Worm (Caenorhabditis elegans) whole organism, L4 larva: Measurements from ENCODE around the gene slc-17.1.

Experiments used
- F10B5.3 ChIP-seq: sonication (generic microtip); optimal IDR thresholded peaks from 2 replicates; lab custom pipeline; 2016; ENCODE audit warnings: mild to moderate bottlenecking, missing genetic modification characterization, missing compliant biosample characterization
- F37D6.2 ChIP-seq: sonication (generic microtip); optimal IDR thresholded peaks from 2 replicates; lab custom pipeline; 2016; ENCODE audit warnings: mild to moderate bottlenecking, missing genetic modification characterization, missing compliant biosample characterization
- F44E2.7 ChIP-seq: fragments of 200-800 bp; sonication (Bioruptor generic); IDR thresholded peaks from 2 replicates; pipeline ENCODE4 v2.1.2; 2022; ENCODE audit warnings: missing genetic modification characterization, missing compliant biosample characterization
- T26A8.4 ChIP-seq: fragments of 200-800 bp; sonication (Bioruptor generic); IDR thresholded peaks from 2 replicates; pipeline ENCODE4 v1.3.6; 2022; ENCODE audit warnings: missing genetic modification characterization, missing compliant biosample characterization
- Y105C5A.15 ChIP-seq: fragments of 200-800 bp; sonication (Bioruptor generic); IDR thresholded peaks from 2 replicates; pipeline ENCODE4 v1.3.6; 2022; ENCODE audit warnings: missing genetic modification characterization, missing compliant biosample characterization
- Y48G9A.11 ChIP-seq: fragments of 200-800 bp; sonication (Bioruptor generic); IDR thresholded peaks from 2 replicates; pipeline ENCODE4 v1.3.6; 2022; ENCODE audit warnings: missing genetic modification reagents, missing genetic modification characterization, missing compliant biosample characterization
- Y5F2A.4 ChIP-seq: fragments of 200-800 bp; sonication (Bioruptor generic); optimal IDR thresholded peaks from 2 replicates; lab custom pipeline; 2018; ENCODE audit warnings: mild to moderate bottlenecking, missing genetic modification characterization, missing compliant biosample characterization
- aha-1 ChIP-seq: fragments of 150-350 bp; peaks from one replicate; lab custom pipeline; 2014; ENCODE audit warnings: missing biosample characterization, missing genetic modification characterization
- aly-2 ChIP-seq: sonication (generic microtip); optimal IDR thresholded peaks from 2 replicates; lab custom pipeline; 2018; ENCODE audit warnings: missing biosample characterization, missing genetic modification characterization
- ceh-20 ChIP-seq: fragments of 200-800 bp; sonication (Bioruptor generic); IDR thresholded peaks from 2 replicates; pipeline ENCODE4 v1.3.6; 2022; ENCODE audit warnings: missing genetic modification reagents, missing genetic modification characterization, missing compliant biosample characterization
- ceh-62 ChIP-seq: sonication (generic microtip); optimal IDR thresholded peaks from 2 replicates; lab custom pipeline; 2017; ENCODE audit warnings: missing biosample characterization, missing genetic modification characterization
- ctbp-1 ChIP-seq: fragments of 200-800 bp; sonication (Bioruptor generic); IDR thresholded peaks from 2 replicates; pipeline ENCODE4 v1.3.6; 2022; ENCODE audit warnings: missing genetic modification reagents, missing genetic modification characterization, missing compliant biosample characterization
- daf-16 ChIP-seq, 3 experiments: sonication (generic microtip); optimal IDR thresholded peaks; 2 replicates each; lab custom pipeline; 2016 to 2017; ENCODE audit warnings: missing genetic modification characterization in 3 of 3, missing genetic modification reagents in 3 of 3, mild to moderate bottlenecking in 2 of 3, missing compliant biosample characterization in 2 of 3, missing biosample characterization in 1 of 3, moderate library complexity in 1 of 3
- dmd-6 ChIP-seq: fragments of 200-800 bp; sonication (Bioruptor generic); IDR thresholded peaks from 2 replicates; pipeline ENCODE4 v1.3.6; 2022; ENCODE audit warnings: missing genetic modification reagents, missing genetic modification characterization, missing compliant biosample characterization
- dmd-8 ChIP-seq: fragments of 200-800 bp; sonication (Bioruptor generic); IDR thresholded peaks from 2 replicates; pipeline ENCODE4 v1.3.6; 2022; ENCODE audit warnings: missing genetic modification characterization, missing compliant biosample characterization
- dpl-1 ChIP-seq: fragments of 150-350 bp; optimal IDR thresholded peaks from 2 replicates; lab custom pipeline; 2014; ENCODE audit warnings: missing biosample characterization, missing genetic modification reagents, missing genetic modification characterization
- duxl-1 ChIP-seq: sonication (generic microtip); optimal IDR thresholded peaks from 2 replicates; lab custom pipeline; 2016; ENCODE audit warnings: mild to moderate bottlenecking, missing genetic modification characterization, moderate library complexity, missing compliant biosample characterization; ENCODE audit not compliant: poor library complexity
- dve-1 ChIP-seq: sonication (generic microtip); optimal IDR thresholded peaks from 2 replicates; lab custom pipeline; 2017; ENCODE audit warnings: antibody characterized with exemption, mild to moderate bottlenecking, missing genetic modification characterization, missing compliant biosample characterization; ENCODE audit not compliant: insufficient read depth
- egl-43 ChIP-seq: fragments of 200-800 bp; sonication (Bioruptor generic); IDR thresholded peaks from 2 replicates; pipeline ENCODE4 v1.3.6; 2022; ENCODE audit warnings: missing genetic modification reagents, missing genetic modification characterization, missing compliant biosample characterization
- fkh-10 ChIP-seq: fragments of 150-350 bp; optimal IDR thresholded peaks from 2 replicates; lab custom pipeline; 2014; ENCODE audit warnings: missing biosample characterization, missing genetic modification reagents, missing genetic modification characterization
- gei-8 ChIP-seq: fragments of 200-800 bp; sonication (Bioruptor generic); optimal IDR thresholded peaks from 2 replicates; lab custom pipeline; 2018; ENCODE audit warnings: mild to moderate bottlenecking, missing genetic modification characterization, missing compliant biosample characterization
- hlh-11 ChIP-seq: fragments of 200-800 bp; sonication (Bioruptor generic); optimal IDR thresholded peaks from 2 replicates; lab custom pipeline; 2018; ENCODE audit warnings: mild to moderate bottlenecking, missing genetic modification characterization, missing compliant biosample characterization
- jun-1 ChIP-seq: fragments of 150-350 bp; optimal IDR thresholded peaks from 2 replicates; lab custom pipeline; 2014; ENCODE audit warnings: missing biosample characterization, missing genetic modification reagents, missing genetic modification characterization
- lir-3 ChIP-seq: sonication (generic microtip); optimal IDR thresholded peaks from 2 replicates; lab custom pipeline; 2016; ENCODE audit warnings: mild to moderate bottlenecking, missing genetic modification characterization, missing compliant biosample characterization
- mdt-29 ChIP-seq: fragments of 200-800 bp; sonication (Bioruptor generic); IDR thresholded peaks from 2 replicates; pipeline ENCODE4 v1.3.6; 2022; ENCODE audit warnings: missing genetic modification reagents, missing genetic modification characterization, missing compliant biosample characterization
- mep-1 ChIP-seq: fragments of 150-350 bp; sonication (generic microtip); optimal IDR thresholded peaks from 3 replicates; lab custom pipeline; 2014; ENCODE audit warnings: missing biosample characterization, missing genetic modification characterization
- nhr-102 ChIP-seq: sonication (generic microtip); optimal IDR thresholded peaks from 2 replicates; lab custom pipeline; 2016; ENCODE audit warnings: mild to moderate bottlenecking, missing genetic modification characterization, moderate library complexity, missing compliant biosample characterization
- nhr-28 ChIP-seq: fragments of 150-350 bp; optimal IDR thresholded peaks from 2 replicates; lab custom pipeline; 2014; ENCODE audit warnings: missing biosample characterization, missing genetic modification characterization
- nhr-42 ChIP-seq: fragments of 200-800 bp; sonication (Bioruptor generic); IDR thresholded peaks from 2 replicates; pipeline ENCODE4 v1.3.6; 2022; ENCODE audit warnings: missing genetic modification characterization, missing compliant biosample characterization
- nhr-6 ChIP-seq: fragments of 150-350 bp; optimal IDR thresholded peaks from 2 replicates; lab custom pipeline; 2014; ENCODE audit warnings: missing biosample characterization, missing genetic modification characterization
- pha-4 ChIP-seq, 2 experiments: fragments of 150-350 bp in 1 of 2; fragments of 200-800 bp in 1 of 2; sonication (Bioruptor generic) in 1 of 2; IDR thresholded peaks in 1 of 2; optimal IDR thresholded peaks in 1 of 2; 2 replicates each; pipeline versions ENCODE4 v1.3.6 to Lab custom; 2014 to 2022; ENCODE audit warnings: missing genetic modification characterization in 2 of 2, missing genetic modification reagents in 2 of 2, missing biosample characterization in 1 of 2, missing compliant biosample characterization in 1 of 2
- php-3 ChIP-seq: fragments of 200-800 bp; sonication (Bioruptor generic); IDR thresholded peaks from 2 replicates; pipeline ENCODE4 v1.3.6; 2022; ENCODE audit warnings: missing genetic modification reagents, missing genetic modification characterization, missing compliant biosample characterization
- pqm-1 ChIP-seq: sonication (generic microtip); optimal IDR thresholded peaks from 2 replicates; lab custom pipeline; 2017; ENCODE audit warnings: missing biosample characterization, missing genetic modification characterization
- saeg-2 ChIP-seq: fragments of 200-800 bp; sonication (Bioruptor generic); IDR thresholded peaks from 2 replicates; pipeline ENCODE4 v1.3.6; 2022; ENCODE audit warnings: missing genetic modification reagents, missing genetic modification characterization, missing compliant biosample characterization
- skn-1 ChIP-seq: fragments of 150-350 bp; optimal IDR thresholded peaks from 2 replicates; lab custom pipeline; 2014; ENCODE audit warnings: missing biosample characterization, missing genetic modification characterization
- tra-1 ChIP-seq: fragments of 200-800 bp; sonication (Bioruptor generic); IDR thresholded peaks from 2 replicates; pipeline ENCODE4 v1.3.6; 2022; ENCODE audit warnings: missing genetic modification reagents, missing genetic modification characterization, missing compliant biosample characterization
- unc-62 ChIP-seq, 3 experiments: fragments of 150-350 bp in 1 of 3; sonication (generic microtip); optimal IDR thresholded peaks in 2 of 3; peaks in 1 of 3; 1 replicate in 1 of 3; 2 replicates in 2 of 3; lab custom pipeline; 2014 to 2017; ENCODE audit warnings: missing biosample characterization in 3 of 3, missing genetic modification characterization in 3 of 3, missing genetic modification reagents in 3 of 3, missing genotype in 1 of 3
- zfp-2 ChIP-seq: sonication (generic microtip); optimal IDR thresholded peaks from 2 replicates; lab custom pipeline; 2016; ENCODE audit warnings: mild to moderate bottlenecking, missing genetic modification characterization, missing compliant biosample characterization
- zip-2 ChIP-seq: fragments of 150-350 bp; optimal IDR thresholded peaks from 2 replicates; lab custom pipeline; 2014; ENCODE audit warnings: missing biosample characterization, missing genetic modification characterization

Gene slc-17.1

ce11 chrX:17513507-17514113 is 48.9 kb upstream of the slc-17.1 start, which contains the start of gene nhr-1 (continued):
- TF ChIP-seq aly-2 (tag; lab: Kevin White, UChicago) (no peak), ceh-20 (GFP tag; lab: Robert Waterston, UW) (peak; percentile 81; the same call in 1 of the 2 replicates), nhr-102 (tag; lab: Kevin White, UChicago) (peak; percentile 35), zfp-2 (tag; lab: Kevin White, UChicago) (no peak), fkh-10 (GFP tag; lab: Kevin White, UChicago) (peak; percentile 27), F10B5.3 (tag; lab: Kevin White, UChicago) (peak; percentile 40), ceh-62 (tag; lab: Kevin White, UChicago) (no peak), php-3 (no peak), F37D6.2 (tag; lab: Kevin White, UChicago) (peak; percentile 72), unc-62 (GFP tag; optimal IDR thresholded peaks at IDR 0.05 in 1 of 2; lab: Kevin White, UChicago) (peak in 1 of 2 experiments; percentile 100), unc-62 (tag; optimal IDR thresholded peaks at IDR 0.05; lab: Kevin White, UChicago) (no peak), egl-43 (GFP tag; lab: Robert Waterston, UW) (peak; percentile 75), duxl-1 (tag; lab: Kevin White, UChicago) (no peak), mdt-29 (GFP tag; lab: Robert Waterston, UW) (no peak), jun-1 (no peak), Y5F2A.4 (GFP tag; lab: Kevin White, UChicago) (no peak), zip-2 (no peak), dpl-1 (GFP tag; lab: Kevin White, UChicago) (peak; percentile 34), nhr-42 (GFP tag; lab: Robert Waterston, UW) (no peak), saeg-2 (GFP tag; lab: Robert Waterston, UW) (0 out of 2 replicates have a peak, but pooled peaks have one; percentile 49), T26A8.4 (peak; percentile 72; the same call in 1 of the 2 replicates), ctbp-1 (peak; percentile 81; the same call in 1 of the 2 replicates), dmd-8 (no peak), aha-1 (tag; lab: Kevin White, UChicago) (peak; percentile 81), skn-1 (tag; lab: Kevin White, UChicago) (no peak), mep-1 (tag; lab: Kevin White, UChicago) (peak; percentile 94), Y105C5A.15 (no peak)

- no peak for TF ChIP-seq gei-8
- no peak for TF ChIP-seq daf-16 (GFP tag; optimal IDR thresholded peaks at IDR 0.05; lab: Kevin White, UChicago)
- TF ChIP-seq daf-16 (tag; optimal IDR thresholded peaks at IDR 0.05; lab: Kevin White, UChicago): peak; percentile 97
- TF ChIP-seq Y48G9A.11 (GFP tag; lab: Robert Waterston, UW): no peak
- TF ChIP-seq F10B5.3 (tag; lab: Kevin White, UChicago): no peak
- TF ChIP-seq dmd-6: peak; percentile 44; the same call in 1 of the 2 replicates
- no peak for TF ChIP-seq pha-4 (GFP tag; IDR thresholded peaks at IDR 0.05; lab: Robert Waterston, UW)
- no peak for TF ChIP-seq pha-4 (tag; optimal IDR thresholded peaks at IDR 0.05; lab: Kevin White, UChicago)
- TF ChIP-seq hlh-11 (tag; lab: Kevin White, UChicago): peak; percentile 23
- TF ChIP-seq F44E2.7: no peak
- no peak for TF ChIP-seq lir-3 (tag; lab: Kevin White, UChicago)
- no peak for TF ChIP-seq unc-62 (GFP tag; optimal IDR thresholded peaks at IDR 0.05 in 1 of 2; lab: Kevin White, UChicago)
- no peak for TF ChIP-seq unc-62 (tag; optimal IDR thresholded peaks at IDR 0.05; lab: Kevin White, UChicago)
- 0 out of 2 replicates have a peak, but pooled peaks have one; percentile 17 for TF ChIP-seq tra-1 (GFP tag; lab: Robert Waterston, UW)
- TF ChIP-seq dve-1: peak; percentile 24
- peak; percentile 18 for TF ChIP-seq pqm-1 (tag; lab: Kevin White, UChicago)
- TF ChIP-seq nhr-28 (tag; lab: Kevin White, UChicago): peak; percentile 9
- TF ChIP-seq nhr-6: no peak
- TF ChIP-seq, all 104 proteins: peak for 7
Observed at ce11 chrX:17510523-17510922, 45.8 kb upstream of the slc-17.1 start.
